Worm (Caenorhabditis elegans) whole organism, L4 larva: ENCODE data around the gene fbxa-116.

Experiments used
- F26F4.8 ChIP-seq: fragments of 200-800 bp; sonication (Bioruptor generic); conservative IDR thresholded peaks from 2 replicates; pipeline ENCODE4 v1.3.6; 2022; ENCODE audit warnings: missing genetic modification characterization, missing compliant biosample characterization
- F44E2.7 ChIP-seq: fragments of 200-800 bp; sonication (Bioruptor generic); IDR thresholded peaks from 2 replicates; pipeline ENCODE4 v2.1.2; 2022; ENCODE audit warnings: missing genetic modification characterization, missing compliant biosample characterization
- F49E8.2 ChIP-seq: sonication (generic microtip); optimal IDR thresholded peaks from 2 replicates; lab custom pipeline; 2016; ENCODE audit warnings: missing compliant biosample characterization, mild to moderate bottlenecking, missing genetic modification characterization, borderline replicate concordance
- R02D3.7 ChIP-seq: fragments of 150-350 bp; sonication (generic microtip); optimal IDR thresholded peaks from 3 replicates; lab custom pipeline; 2014; ENCODE audit warnings: missing biosample characterization, missing genetic modification characterization
- Y105C5A.15 ChIP-seq: fragments of 200-800 bp; sonication (Bioruptor generic); IDR thresholded peaks from 2 replicates; pipeline ENCODE4 v1.3.6; 2022; ENCODE audit warnings: missing genetic modification characterization, missing compliant biosample characterization
- Y48G9A.11 ChIP-seq: fragments of 200-800 bp; sonication (Bioruptor generic); IDR thresholded peaks from 2 replicates; pipeline ENCODE4 v1.3.6; 2022; ENCODE audit warnings: missing genetic modification reagents, missing genetic modification characterization, missing compliant biosample characterization
- Y75B8A.6 ChIP-seq: fragments of 200-800 bp; sonication (Bioruptor generic); IDR thresholded peaks from 2 replicates; pipeline ENCODE4 v1.3.6; 2022; ENCODE audit warnings: missing genetic modification reagents, missing genetic modification characterization, missing compliant biosample characterization
- ZK337.2 ChIP-seq: fragments of 200-800 bp; sonication (Bioruptor generic); IDR thresholded peaks from 2 replicates; pipeline ENCODE4 v1.3.6; 2022; ENCODE audit warnings: missing genetic modification reagents, missing genetic modification characterization, missing compliant biosample characterization
- ZK546.5 ChIP-seq, 2 experiments: sonication (generic microtip); optimal IDR thresholded peaks; 2 replicates each; lab custom pipeline; 2017; ENCODE audit warnings: missing biosample characterization in 2 of 2, missing genetic modification characterization in 2 of 2
- aha-1 ChIP-seq: fragments of 150-350 bp; peaks from one replicate; lab custom pipeline; 2014; ENCODE audit warnings: missing biosample characterization, missing genetic modification characterization
- ama-1 ChIP-seq: fragments of 150-350 bp; optimal IDR thresholded peaks from 2 replicates; lab custom pipeline; 2014; ENCODE audit warnings: inconsistent platforms, mixed read lengths
- arid-1 ChIP-seq: fragments of 200-800 bp; sonication (Bioruptor generic); conservative IDR thresholded peaks from 2 replicates; pipeline ENCODE4 v1.3.6; 2022; ENCODE audit warnings: missing genetic modification reagents, missing genetic modification characterization, missing compliant biosample characterization
- attf-4 ChIP-seq: sonication (generic microtip); optimal IDR thresholded peaks from 3 replicates; lab custom pipeline; 2017; ENCODE audit warnings: missing biosample characterization, missing genetic modification characterization
- ceh-28 ChIP-seq: fragments of 150-350 bp; optimal IDR thresholded peaks from 2 replicates; lab custom pipeline; 2014; ENCODE audit warnings: missing biosample characterization, missing genetic modification reagents, missing genetic modification characterization
- daf-16 ChIP-seq, 3 experiments: sonication (generic microtip); optimal IDR thresholded peaks; 2 replicates each; lab custom pipeline; 2016 to 2017; ENCODE audit warnings: missing genetic modification characterization in 3 of 3, missing genetic modification reagents in 3 of 3, mild to moderate bottlenecking in 2 of 3, missing compliant biosample characterization in 2 of 3, missing biosample characterization in 1 of 3, moderate library complexity in 1 of 3
- dmd-6 ChIP-seq: fragments of 200-800 bp; sonication (Bioruptor generic); IDR thresholded peaks from 2 replicates; pipeline ENCODE4 v1.3.6; 2022; ENCODE audit warnings: missing genetic modification reagents, missing genetic modification characterization, missing compliant biosample characterization
- dmd-9 ChIP-seq: fragments of 200-800 bp; sonication (Bioruptor generic); IDR thresholded peaks from 2 replicates; pipeline ENCODE4 v1.3.6; 2022; ENCODE audit warnings: missing genetic modification reagents, missing genetic modification characterization, missing compliant biosample characterization
- dpl-1 ChIP-seq: fragments of 150-350 bp; optimal IDR thresholded peaks from 2 replicates; lab custom pipeline; 2014; ENCODE audit warnings: missing biosample characterization, missing genetic modification reagents, missing genetic modification characterization
- duxl-1 ChIP-seq: sonication (generic microtip); optimal IDR thresholded peaks from 2 replicates; lab custom pipeline; 2016; ENCODE audit warnings: mild to moderate bottlenecking, missing genetic modification characterization, moderate library complexity, missing compliant biosample characterization; ENCODE audit not compliant: poor library complexity
- egl-43 ChIP-seq: fragments of 200-800 bp; sonication (Bioruptor generic); IDR thresholded peaks from 2 replicates; pipeline ENCODE4 v1.3.6; 2022; ENCODE audit warnings: missing genetic modification reagents, missing genetic modification characterization, missing compliant biosample characterization
- fkh-10 ChIP-seq: fragments of 150-350 bp; optimal IDR thresholded peaks from 2 replicates; lab custom pipeline; 2014; ENCODE audit warnings: missing biosample characterization, missing genetic modification reagents, missing genetic modification characterization
- hlh-11 ChIP-seq: fragments of 200-800 bp; sonication (Bioruptor generic); optimal IDR thresholded peaks from 2 replicates; lab custom pipeline; 2018; ENCODE audit warnings: mild to moderate bottlenecking, missing genetic modification characterization, missing compliant biosample characterization
- hmg-1.1 ChIP-seq: fragments of 200-800 bp; sonication (Bioruptor generic); IDR thresholded peaks from 2 replicates; pipeline ENCODE4 v1.3.6; 2022; ENCODE audit warnings: missing genetic modification reagents, missing genetic modification characterization, missing compliant biosample characterization
- jun-1 ChIP-seq: fragments of 150-350 bp; optimal IDR thresholded peaks from 2 replicates; lab custom pipeline; 2014; ENCODE audit warnings: missing biosample characterization, missing genetic modification reagents, missing genetic modification characterization
- lim-7 ChIP-seq: fragments of 200-800 bp; sonication (Bioruptor generic); IDR thresholded peaks from 2 replicates; pipeline ENCODE4 v1.3.6; 2022; ENCODE audit warnings: missing genetic modification characterization, missing compliant biosample characterization
- lin-29 ChIP-seq: fragments of 200-800 bp; sonication (Bioruptor generic); IDR thresholded peaks from 2 replicates; pipeline ENCODE4 v1.3.6; 2022; ENCODE audit warnings: missing genetic modification reagents, missing genetic modification characterization, missing compliant biosample characterization
- madf-5 ChIP-seq, 2 experiments: fragments of 200-800 bp; sonication (Bioruptor generic); IDR thresholded peaks; 2 replicates each; pipeline ENCODE4 v1.3.6; 2022; ENCODE audit warnings: missing compliant biosample characterization in 2 of 2, missing genetic modification characterization in 2 of 2
- madf-9 ChIP-seq: fragments of 200-800 bp; sonication (Bioruptor generic); conservative IDR thresholded peaks from 2 replicates; pipeline ENCODE4 v1.3.6; 2022; ENCODE audit warnings: missing genetic modification reagents, missing genetic modification characterization, missing compliant biosample characterization
- mdl-1 ChIP-seq, 2 experiments: fragments of 150-350 bp in 1 of 2; sonication (generic microtip) in 1 of 2; optimal IDR thresholded peaks; 2 replicates each; lab custom pipeline; 2014 to 2017; ENCODE audit warnings: missing biosample characterization in 2 of 2, missing genetic modification characterization in 2 of 2
- mxl-3 ChIP-seq: fragments of 200-800 bp; sonication (Bioruptor generic); optimal IDR thresholded peaks from 2 replicates; lab custom pipeline; 2018; ENCODE audit warnings: mild to moderate bottlenecking, missing genetic modification characterization, missing compliant biosample characterization
- nhr-102 ChIP-seq: sonication (generic microtip); optimal IDR thresholded peaks from 2 replicates; lab custom pipeline; 2016; ENCODE audit warnings: mild to moderate bottlenecking, missing genetic modification characterization, moderate library complexity, missing compliant biosample characterization
- nhr-11 ChIP-seq: fragments of 150-350 bp; optimal IDR thresholded peaks from 2 replicates; lab custom pipeline; 2014; ENCODE audit warnings: missing biosample characterization, missing genetic modification characterization
- nhr-28 ChIP-seq: fragments of 150-350 bp; optimal IDR thresholded peaks from 2 replicates; lab custom pipeline; 2014; ENCODE audit warnings: missing biosample characterization, missing genetic modification characterization
- nhr-42 ChIP-seq: fragments of 200-800 bp; sonication (Bioruptor generic); IDR thresholded peaks from 2 replicates; pipeline ENCODE4 v1.3.6; 2022; ENCODE audit warnings: missing genetic modification characterization, missing compliant biosample characterization
- nhr-6 ChIP-seq: fragments of 150-350 bp; optimal IDR thresholded peaks from 2 replicates; lab custom pipeline; 2014; ENCODE audit warnings: missing biosample characterization, missing genetic modification characterization
- php-3 ChIP-seq: fragments of 200-800 bp; sonication (Bioruptor generic); IDR thresholded peaks from 2 replicates; pipeline ENCODE4 v1.3.6; 2022; ENCODE audit warnings: missing genetic modification reagents, missing genetic modification characterization, missing compliant biosample characterization
- pqm-1 ChIP-seq: sonication (generic microtip); optimal IDR thresholded peaks from 2 replicates; lab custom pipeline; 2017; ENCODE audit warnings: missing biosample characterization, missing genetic modification characterization
- saeg-2 ChIP-seq: fragments of 200-800 bp; sonication (Bioruptor generic); IDR thresholded peaks from 2 replicates; pipeline ENCODE4 v1.3.6; 2022; ENCODE audit warnings: missing genetic modification reagents, missing genetic modification characterization, missing compliant biosample characterization
- sdz-12 ChIP-seq: fragments of 200-800 bp; sonication (Bioruptor generic); optimal IDR thresholded peaks from 2 replicates; lab custom pipeline; 2018; ENCODE audit warnings: mild to moderate bottlenecking, missing genetic modification characterization, missing compliant biosample characterization
- skn-1 ChIP-seq: fragments of 150-350 bp; optimal IDR thresholded peaks from 2 replicates; lab custom pipeline; 2014; ENCODE audit warnings: missing biosample characterization, missing genetic modification characterization
- spr-3 ChIP-seq: fragments of 200-800 bp; sonication (Bioruptor generic); optimal IDR thresholded peaks from 2 replicates; lab custom pipeline; 2018; ENCODE audit warnings: mild to moderate bottlenecking, missing genetic modification characterization, missing compliant biosample characterization
- tra-1 ChIP-seq: fragments of 200-800 bp; sonication (Bioruptor generic); IDR thresholded peaks from 2 replicates; pipeline ENCODE4 v1.3.6; 2022; ENCODE audit warnings: missing genetic modification reagents, missing genetic modification characterization, missing compliant biosample characterization
- unc-62 ChIP-seq, 3 experiments: fragments of 150-350 bp in 1 of 3; sonication (generic microtip); optimal IDR thresholded peaks in 2 of 3; peaks in 1 of 3; 1 replicate in 1 of 3; 2 replicates in 2 of 3; lab custom pipeline; 2014 to 2017; ENCODE audit warnings: missing biosample characterization in 3 of 3, missing genetic modification characterization in 3 of 3, missing genetic modification reagents in 3 of 3, missing genotype in 1 of 3
- zag-1 ChIP-seq: fragments of 150-350 bp; optimal IDR thresholded peaks from 2 replicates; lab custom pipeline; 2014; ENCODE audit warnings: missing biosample characterization, missing genetic modification characterization
- zip-11 ChIP-seq: fragments of 200-800 bp; sonication (Bioruptor generic); IDR thresholded peaks from 2 replicates; pipeline ENCODE4 v1.3.6; 2022; ENCODE audit warnings: missing genetic modification characterization, missing compliant biosample characterization
- zip-2 ChIP-seq: fragments of 150-350 bp; optimal IDR thresholded peaks from 2 replicates; lab custom pipeline; 2014; ENCODE audit warnings: missing biosample characterization, missing genetic modification characterization
- ztf-7 ChIP-seq: fragments of 150-350 bp; optimal IDR thresholded peaks from 2 replicates; lab custom pipeline; 2014; ENCODE audit warnings: missing biosample characterization, missing genetic modification characterization

Gene fbxa-116

DNA sequence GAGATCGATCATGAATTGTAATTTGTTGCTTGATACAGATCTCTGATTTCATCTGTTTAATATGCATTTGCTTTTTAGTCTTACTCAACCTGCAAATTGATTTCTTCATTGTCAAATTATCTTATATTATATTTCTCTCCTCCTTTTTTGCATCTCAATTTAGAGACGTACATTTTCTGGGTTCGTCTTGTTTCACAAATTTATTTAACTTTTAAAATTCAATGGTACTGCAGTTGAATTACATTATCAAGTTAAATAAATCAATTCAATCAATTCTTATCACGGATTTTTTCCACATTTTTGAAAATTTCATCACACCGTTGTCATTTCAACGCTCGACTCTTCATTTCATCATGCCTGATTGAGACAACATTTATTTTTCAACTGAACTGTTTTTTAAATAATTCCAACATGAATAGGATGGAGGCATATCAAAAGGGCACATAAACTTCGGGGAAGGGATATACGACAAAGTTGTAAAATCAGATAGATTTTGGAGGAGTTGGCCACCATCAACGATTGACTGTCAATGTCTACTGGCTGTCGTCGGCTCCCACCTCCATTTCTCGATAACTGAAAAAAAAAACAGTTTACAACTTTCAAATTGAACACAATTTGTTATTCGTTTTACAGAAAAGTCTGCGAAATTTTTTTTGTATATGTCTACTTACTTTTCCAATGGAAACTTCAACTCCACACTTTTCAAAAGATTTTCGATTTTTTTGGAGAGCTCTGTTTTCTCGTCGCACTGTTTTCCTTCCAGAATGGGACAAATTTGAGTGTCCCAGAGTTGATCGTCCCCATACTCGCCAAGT, 26.2 kb downstream of the fbxa-116 start (continued):
- peak in 1 of 2 experiments; percentile 16 for TF ChIP-seq daf-16 (GFP tag; optimal IDR thresholded peaks at IDR 0.05; lab: Kevin White, UChicago)
- TF ChIP-seq daf-16 (tag; optimal IDR thresholded peaks at IDR 0.05; lab: Kevin White, UChicago): peak; percentile 74
- TF ChIP-seq attf-4: no peak
- TF ChIP-seq ZK546.5 (tag; optimal IDR thresholded peaks at IDR 0.05; lab: Kevin White, UChicago): no peak
- no peak for TF ChIP-seq duxl-1
- no peak for TF ChIP-seq zip-11 (GFP tag; lab: Robert Waterston, UW)
- no peak for TF ChIP-seq ztf-7
- no peak; the same call in 1 of the 2 replicates for TF ChIP-seq saeg-2 (GFP tag; lab: Robert Waterston, UW)
- 0 out of 2 replicates have a peak, but pooled peaks have one; percentile 4 for TF ChIP-seq Y105C5A.15 (GFP tag; lab: Robert Waterston, UW)
- peak; percentile 30; the same call in 1 of the 2 replicates for TF ChIP-seq arid-1 (GFP tag; lab: Robert Waterston, UW)
- TF ChIP-seq hlh-11 (tag; lab: Kevin White, UChicago): peak; percentile 6
- TF ChIP-seq mdl-1 (tag; optimal IDR thresholded peaks at IDR 0.05; lab: Kevin White, UChicago): no peak
- TF ChIP-seq dmd-6 (GFP tag; lab: Robert Waterston, UW): no peak; the same call in 1 of the 2 replicates
- TF ChIP-seq zip-2: peak; percentile 30
- TF ChIP-seq nhr-102: peak; percentile 23
- no peak for TF ChIP-seq R02D3.7 (tag; lab: Kevin White, UChicago)
- TF ChIP-seq aha-1 (tag; lab: Kevin White, UChicago): peak; percentile 28
- TF ChIP-seq nhr-28 (tag; lab: Kevin White, UChicago): no peak
- TF ChIP-seq lim-7: no peak
- TF ChIP-seq fkh-10: no peak
- TF ChIP-seq nhr-11 (tag; lab: Kevin White, UChicago): no peak
- TF ChIP-seq skn-1 (tag; lab: Kevin White, UChicago): no peak
- no peak for TF ChIP-seq F26F4.8
- no peak for TF ChIP-seq tra-1
- 0 out of 2 replicates have a peak, but pooled peaks have one; percentile 57 for TF ChIP-seq Y75B8A.6 (GFP tag; lab: Robert Waterston, UW)
- TF ChIP-seq dmd-9 (GFP tag; lab: Robert Waterston, UW): no peak
- TF ChIP-seq F49E8.2 (tag; lab: Kevin White, UChicago): no peak
- TF ChIP-seq unc-62 (GFP tag; optimal IDR thresholded peaks at IDR 0.05 in 1 of 2; lab: Kevin White, UChicago): no peak
- TF ChIP-seq unc-62 (tag; optimal IDR thresholded peaks at IDR 0.05; lab: Kevin White, UChicago): no peak
- no peak for TF ChIP-seq lin-29 (GFP tag; lab: Robert Waterston, UW)
- peak in 1 of 2 experiments; percentile 49; a peak in 1 of 4 replicates for TF ChIP-seq madf-5 (GFP tag; IDR thresholded peaks at IDR 0.05; lab: Robert Waterston, UW)
- TF ChIP-seq hmg-1.1: no peak
- no peak for TF ChIP-seq Y48G9A.11 (GFP tag; lab: Robert Waterston, UW)
- TF ChIP-seq ZK337.2: no peak
- no peak for TF ChIP-seq php-3
- no peak for TF ChIP-seq egl-43 (GFP tag; lab: Robert Waterston, UW)
- TF ChIP-seq F44E2.7 (GFP tag; lab: Robert Waterston, UW): 0 out of 2 replicates have a peak, but pooled peaks have one; percentile 2
- no peak for TF ChIP-seq pqm-1 (tag; lab: Kevin White, UChicago)
- no peak for TF ChIP-seq sdz-12 (GFP tag; lab: Kevin White, UChicago)
- TF ChIP-seq spr-3 (GFP tag; lab: Kevin White, UChicago): no peak
- no peak for TF ChIP-seq mxl-3 (GFP tag; lab: Kevin White, UChicago)
- no peak for TF ChIP-seq nhr-6 (tag; lab: Kevin White, UChicago)
- no peak for TF ChIP-seq ama-1 (lab: Kevin White, UChicago)
- no peak for TF ChIP-seq zag-1 (tag; lab: Kevin White, UChicago)
- TF ChIP-seq jun-1 (tag; lab: Kevin White, UChicago): no peak
- TF ChIP-seq ceh-28 (tag; lab: Kevin White, UChicago): no peak
- TF ChIP-seq dpl-1 (GFP tag; lab: Kevin White, UChicago): no peak
- TF ChIP-seq nhr-42 (GFP tag; lab: Robert Waterston, UW): no peak
- no peak for TF ChIP-seq madf-9 (GFP tag; lab: Robert Waterston, UW)
